Worm (Caenorhabditis elegans): ENCODE measurements around the gene lgc-40.

lgc-40 gene

ce11 chrX:2328873-2329272 is 31.0 kb upstream of the lgc-40 start:
- TF ChIP-seq M03D4.4 (tag; optimal IDR thresholded peaks at IDR 0.05) (peak; percentile 4), ceh-39 (tag; optimal IDR thresholded peaks at IDR 0.05) (peak; percentile 30), nhr-76 (tag; optimal IDR thresholded peaks at IDR 0.05) (no peak), ces-1 (GFP tag; optimal IDR thresholded peaks at IDR 0.05) (no peak)

- TF ChIP-seq lsy-2 (tag; optimal IDR thresholded peaks at IDR 0.05) (no peak), flh-1 (GFP tag; optimal IDR thresholded peaks at IDR 0.05) (no peak), tbx-8 (GFP tag; optimal IDR thresholded peaks at IDR 0.05) (no peak), nhr-76 (tag; optimal IDR thresholded peaks at IDR 0.05) (no peak), unc-39 (tag; optimal IDR thresholded peaks at IDR 0.05) (no peak), ham-2 (GFP tag; optimal IDR thresholded peaks at IDR 0.05) (peak; percentile 63), unc-62 (GFP tag; optimal IDR thresholded peaks at IDR 0.05) (peak; percentile 50), lin-32 (GFP tag; optimal IDR thresholded peaks at IDR 0.05) (no peak), ces-1 (GFP tag; optimal IDR thresholded peaks at IDR 0.05) (no peak), nhr-2 (tag; optimal IDR thresholded peaks at IDR 0.05) (peak; percentile 15), nhr-237 (tag; optimal IDR thresholded peaks at IDR 0.05) (no peak), sptf-1 (tag; optimal IDR thresholded peaks at IDR 0.05) (no peak), snpc-4 (tag; optimal IDR thresholded peaks at IDR 0.05) (no peak), elt-1 (tag; optimal IDR thresholded peaks at IDR 0.05; ENCODE audit: borderline replicate concordance, insufficient read depth) (no peak)
Observed at ce11 chrX:2330494-2330893, 29.4 kb upstream of the lgc-40 start.

ce11 chrX:2335384-2335783 is 24.5 kb upstream of the lgc-40 start, which contains the start of gene T01B6.1:
T01B6.1 (plus strand) TSS chrX:2335684.
- TF ChIP-seq zip-8 (tag; optimal IDR thresholded peaks at IDR 0.05) (no peak), sem-2 (GFP tag; optimal IDR thresholded peaks at IDR 0.05) (no peak), nhr-76 (tag; optimal IDR thresholded peaks at IDR 0.05) (no peak), nhr-12 (tag; optimal IDR thresholded peaks at IDR 0.05) (no peak), ztf-11 (tag; optimal IDR thresholded peaks at IDR 0.05) (no peak), bed-3 (GFP tag; optimal IDR thresholded peaks at IDR 0.05) (no peak), drap-1 (GFP tag; optimal IDR thresholded peaks at IDR 0.05) (no peak), ham-2 (GFP tag; optimal IDR thresholded peaks at IDR 0.05) (no peak)

- TF ChIP-seq elt-1 (tag; optimal IDR thresholded peaks at IDR 0.05; ENCODE audit: borderline replicate concordance, insufficient read depth) (no peak), sptf-1 (tag; optimal IDR thresholded peaks at IDR 0.05) (no peak), nhr-2 (tag; optimal IDR thresholded peaks at IDR 0.05) (no peak), nhr-237 (tag; optimal IDR thresholded peaks at IDR 0.05) (no peak), hlh-1 (tag; optimal IDR thresholded peaks at IDR 0.05) (no peak), ztf-11 (tag; optimal IDR thresholded peaks at IDR 0.05) (no peak), unc-120 (tag; optimal IDR thresholded peaks at IDR 0.05; ENCODE audit: poor library complexity, severe bottlenecking) (no peak), pha-4 (tag; optimal IDR thresholded peaks at IDR 0.05) (no peak), mab-5 (tag; optimal IDR thresholded peaks at IDR 0.05) (no peak), M03D4.4 (tag; optimal IDR thresholded peaks at IDR 0.05) (no peak), mls-2 (tag; optimal IDR thresholded peaks at IDR 0.05) (no peak), ceh-43 (GFP tag; optimal IDR thresholded peaks at IDR 0.05) (no peak), ham-2 (GFP tag; optimal IDR thresholded peaks at IDR 0.05) (no peak), tbx-8 (GFP tag; optimal IDR thresholded peaks at IDR 0.05) (no peak)
Observed at ce11 chrX:2338210-2338609, 21.7 kb upstream of the lgc-40 start, which contains the start of gene nlp-45. nlp-45 (minus strand) TSS chrX:2338310.

- no peak for TF ChIP-seq lsy-2 (tag; optimal IDR thresholded peaks at IDR 0.05)
- no peak for TF ChIP-seq sptf-1 (tag; optimal IDR thresholded peaks at IDR 0.05)
- no peak for TF ChIP-seq ceh-83 (GFP tag; optimal IDR thresholded peaks at IDR 0.05)
- no peak for TF ChIP-seq sem-2 (GFP tag; optimal IDR thresholded peaks at IDR 0.05)
- TF ChIP-seq ztf-11 (tag; optimal IDR thresholded peaks at IDR 0.05) = no peak
- TF ChIP-seq nhr-2 (tag; optimal IDR thresholded peaks at IDR 0.05) = no peak
- no peak for TF ChIP-seq tbx-8 (GFP tag; optimal IDR thresholded peaks at IDR 0.05)
- no peak for TF ChIP-seq unc-120 (tag; optimal IDR thresholded peaks at IDR 0.05; ENCODE audit: poor library complexity, severe bottlenecking)
- TF ChIP-seq drap-1 (GFP tag; optimal IDR thresholded peaks at IDR 0.05) = no peak
- TF ChIP-seq ceh-39 (tag; optimal IDR thresholded peaks at IDR 0.05) = no peak
- no peak for TF ChIP-seq nhr-237 (tag; optimal IDR thresholded peaks at IDR 0.05)
- TF ChIP-seq flh-1 (GFP tag; optimal IDR thresholded peaks at IDR 0.05) = no peak
Observed at ce11 chrX:2341989-2342388, 17.9 kb upstream of the lgc-40 start, which contains the start of gene nlp-22. nlp-22 (minus strand) TSS chrX:2342089.

- TF ChIP-seq nhr-2 (tag; optimal IDR thresholded peaks at IDR 0.05) (no peak), nhr-76 (tag; optimal IDR thresholded peaks at IDR 0.05) (no peak), cnd-1 (tag; optimal IDR thresholded peaks at IDR 0.05) (no peak), ztf-11 (tag; optimal IDR thresholded peaks at IDR 0.05) (no peak), tbx-8 (GFP tag; optimal IDR thresholded peaks at IDR 0.05) (no peak), blmp-1 (tag; optimal IDR thresholded peaks at IDR 0.05) (no peak), elt-3 (tag; optimal IDR thresholded peaks at IDR 0.05) (no peak), ham-2 (GFP tag; optimal IDR thresholded peaks at IDR 0.05) (no peak), mep-1 (tag; optimal IDR thresholded peaks at IDR 0.05) (no peak), unc-120 (tag; optimal IDR thresholded peaks at IDR 0.05; ENCODE audit: poor library complexity, severe bottlenecking) (no peak), unc-39 (tag; optimal IDR thresholded peaks at IDR 0.05) (no peak), lin-13 (tag; optimal IDR thresholded peaks at IDR 0.05) (no peak), ces-1 (GFP tag; optimal IDR thresholded peaks at IDR 0.05) (no peak), lin-32 (GFP tag; optimal IDR thresholded peaks at IDR 0.05) (no peak), pha-4 (tag; optimal IDR thresholded peaks at IDR 0.05) (no peak), ceh-39 (tag; optimal IDR thresholded peaks at IDR 0.05) (no peak)
Observed at ce11 chrX:2342859-2343258, 17.0 kb upstream of the lgc-40 start, which contains the start of gene nlp-23. nlp-23 (minus strand) TSS chrX:2342959.

Data from whole organism, mixed stage, embryonic.